Worm (Caenorhabditis elegans) whole organism, L1 larva: ENCODE results near the gene str-3.

ENCODE experiments used
- ama-1 ChIP-seq: fragments of 150-350 bp; optimal IDR thresholded peaks from 2 replicates; lab custom pipeline; 2014
- pqm-1 ChIP-seq: sonication (generic microtip); optimal IDR thresholded peaks from 3 replicates; lab custom pipeline; 2017; ENCODE audit warnings: missing biosample characterization, missing genetic modification characterization
- unc-130 ChIP-seq: fragments of 150-350 bp; optimal IDR thresholded peaks from 2 replicates; lab custom pipeline; 2017; ENCODE audit warnings: missing biosample characterization, missing genetic modification characterization, inconsistent platforms

- TF ChIP-seq pqm-1 = no peak
- peak; percentile 55 for TF ChIP-seq unc-130 (tag; lab: Kevin White, UChicago)
- TF ChIP-seq ama-1 (lab: Kevin White, UChicago) = no peak
These were observed 11.7 kb upstream of the str-3 start for ce11 chrIV:11111898-11112297.
